Fruit fly (Drosophila melanogaster) whole organism, embryonic: ENCODE results near the gene CG11700.

ENCODE experiments used
- CG10209 ChIP-seq: fragments of 200-800 bp; sonication (Bioruptor generic); optimal IDR thresholded peaks from 3 replicates; lab custom pipeline; 2017; ENCODE audit warnings: missing biosample characterization, mild to moderate bottlenecking, missing genetic modification characterization, missing genetic modification reagents
- CG10543 ChIP-seq: fragments of 200-800 bp; sonication (Bioruptor generic); optimal IDR thresholded peaks from 3 replicates; lab custom pipeline; 2017; ENCODE audit warnings: missing biosample characterization, mild to moderate bottlenecking, missing genetic modification characterization, moderate library complexity
- CG10979 ChIP-seq: fragments of 200-800 bp; sonication (Bioruptor generic); optimal IDR thresholded peaks from 2 replicates; lab custom pipeline; 2018; ENCODE audit warnings: missing biosample characterization, mild to moderate bottlenecking, missing genetic modification characterization, moderate library complexity
- CG1233 ChIP-seq: fragments of 200-800 bp; sonication (Bioruptor generic); optimal IDR thresholded peaks from 4 replicates; lab custom pipeline; 2018; ENCODE audit warnings: missing biosample characterization, mild to moderate bottlenecking, missing genetic modification characterization
- CG13296 ChIP-seq: fragments of 200-800 bp; sonication (Bioruptor generic); optimal IDR thresholded peaks from 3 replicates; lab custom pipeline; 2018; ENCODE audit warnings: missing biosample characterization, mild to moderate bottlenecking, missing genetic modification characterization
- CG14014 ChIP-seq: fragments of 200-800 bp; sonication (Bioruptor generic); IDR thresholded peaks from 2 replicates; pipeline ENCODE4 v1.3.6; 2022; ENCODE audit warnings: missing biosample characterization, missing genetic modification characterization
- CG1603 ChIP-seq: fragments of 200-800 bp; sonication (Bioruptor generic); optimal IDR thresholded peaks from 2 replicates; lab custom pipeline; 2019; ENCODE audit warnings: missing biosample characterization, mild to moderate bottlenecking, missing genetic modification characterization, moderate library complexity
- CG17186 ChIP-seq: fragments of 200-800 bp; sonication (Bioruptor generic); optimal IDR thresholded peaks from 3 replicates; lab custom pipeline; 2017; ENCODE audit warnings: missing biosample characterization, missing genetic modification reagents, missing genetic modification characterization
- CG1792 ChIP-seq: fragments of 200-800 bp; sonication (Bioruptor generic); optimal IDR thresholded peaks from 2 replicates; lab custom pipeline; 2016; ENCODE audit warnings: missing biosample characterization, missing genetic modification characterization
- CG3281 ChIP-seq: fragments of 200-800 bp; sonication (Bioruptor generic); optimal IDR thresholded peaks from 3 replicates; lab custom pipeline; 2017; ENCODE audit warnings: missing biosample characterization, mild to moderate bottlenecking, missing genetic modification characterization
- CG4328 ChIP-seq: fragments of 200-800 bp; sonication (Bioruptor generic); optimal IDR thresholded peaks from 3 replicates; lab custom pipeline; 2017; ENCODE audit warnings: missing biosample characterization, missing genetic modification reagents, missing genetic modification characterization
- CG4360 ChIP-seq: fragments of 200-800 bp; sonication (Bioruptor generic); IDR thresholded peaks from 2 replicates; pipeline ENCODE4 v1.3.6; 2022; ENCODE audit warnings: missing biosample characterization, missing genetic modification characterization
- CG6765 ChIP-seq: fragments of 200-800 bp; sonication (Bioruptor generic); optimal IDR thresholded peaks from 3 replicates; lab custom pipeline; 2017; ENCODE audit warnings: missing biosample characterization, mild to moderate bottlenecking, missing genetic modification characterization
- CG7786 ChIP-seq: fragments of 200-800 bp; sonication (Bioruptor generic); optimal IDR thresholded peaks from 2 replicates; lab custom pipeline; 2016; ENCODE audit warnings: missing biosample characterization, missing genetic modification characterization
- CG8281 ChIP-seq: fragments of 200-800 bp; sonication (Bioruptor generic); optimal IDR thresholded peaks from 2 replicates; lab custom pipeline; 2018; ENCODE audit warnings: missing biosample characterization, mild to moderate bottlenecking, missing genetic modification characterization, moderate library complexity
- CG9797 ChIP-seq: fragments of 200-800 bp; sonication (Bioruptor generic); optimal IDR thresholded peaks from 3 replicates; lab custom pipeline; 2018; ENCODE audit warnings: missing biosample characterization, mild to moderate bottlenecking, missing genetic modification characterization
- CHES-1-like ChIP-seq: fragments of 200-800 bp; sonication (Bioruptor generic); optimal IDR thresholded peaks from 2 replicates; lab custom pipeline; 2016; ENCODE audit warnings: missing biosample characterization, missing genetic modification characterization
- CkIIα-i1 ChIP-seq: fragments of 200-800 bp; sonication (Bioruptor generic); IDR thresholded peaks from 2 replicates; pipeline ENCODE4 v1.3.6; 2022; ENCODE audit warnings: missing biosample characterization, missing genetic modification characterization
- CrebB ChIP-seq: fragments of 200-800 bp; sonication (Bioruptor generic); optimal IDR thresholded peaks from 3 replicates; lab custom pipeline; 2018; ENCODE audit warnings: missing biosample characterization, mild to moderate bottlenecking, missing genetic modification characterization
- D19B ChIP-seq: fragments of 200-800 bp; sonication (Bioruptor generic); optimal IDR thresholded peaks from 2 replicates; lab custom pipeline; 2017; ENCODE audit warnings: missing biosample characterization, mild to moderate bottlenecking, missing genetic modification characterization
- Drgx ChIP-seq: fragments of 200-800 bp; sonication (Bioruptor generic); IDR thresholded peaks from 2 replicates; pipeline ENCODE4 v1.3.6; 2022; ENCODE audit warnings: missing biosample characterization, missing genetic modification characterization
- ERR ChIP-seq: fragments of 200-800 bp; sonication (Bioruptor generic); optimal IDR thresholded peaks from 2 replicates; lab custom pipeline; 2016; ENCODE audit warnings: missing biosample characterization, missing genetic modification characterization
- GATAe ChIP-seq: fragments of 200-800 bp; sonication (Bioruptor generic); conservative IDR thresholded peaks from 2 replicates; pipeline ENCODE4 v1.3.6; 2022; ENCODE audit warnings: missing biosample characterization, missing genetic modification characterization
- HLHmδ ChIP-seq: fragments of 200-800 bp; sonication (Bioruptor generic); optimal IDR thresholded peaks from 2 replicates; lab custom pipeline; 2018; ENCODE audit warnings: missing biosample characterization, mild to moderate bottlenecking, missing genetic modification characterization, moderate library complexity
- HmgD ChIP-seq: fragments of 200-800 bp; sonication (Bioruptor generic); optimal IDR thresholded peaks from 3 replicates; lab custom pipeline; 2016; ENCODE audit warnings: missing biosample characterization, missing genetic modification characterization
- MBD-R2 ChIP-seq: fragments of 200-800 bp; sonication (Bioruptor generic); IDR thresholded peaks from 2 replicates; pipeline ENCODE4 v1.3.6; 2022; ENCODE audit warnings: missing biosample characterization, missing genetic modification characterization
- MESR4 ChIP-seq: fragments of 200-800 bp; sonication (Bioruptor generic); optimal IDR thresholded peaks from 2 replicates; lab custom pipeline; 2018; ENCODE audit warnings: missing biosample characterization, mild to moderate bottlenecking, missing genetic modification characterization, moderate library complexity
- Rfx ChIP-seq: fragments of 200-800 bp; sonication (Bioruptor generic); IDR thresholded peaks from 2 replicates; pipeline ENCODE4 v1.3.6; 2022; ENCODE audit warnings: missing biosample characterization, missing genetic modification characterization
- ap ChIP-seq: fragments of 200-800 bp; sonication (Bioruptor generic); IDR thresholded peaks from 2 replicates; pipeline ENCODE4 v1.3.6; 2022; ENCODE audit warnings: missing biosample characterization, missing genetic modification characterization
- crc ChIP-seq: fragments of 200-800 bp; sonication (Bioruptor generic); optimal IDR thresholded peaks from 2 replicates; lab custom pipeline; 2016; ENCODE audit warnings: missing biosample characterization, missing genetic modification characterization
- cwo ChIP-seq: fragments of 200-800 bp; sonication (Bioruptor generic); optimal IDR thresholded peaks from 3 replicates; lab custom pipeline; 2017; ENCODE audit warnings: missing biosample characterization, missing genetic modification characterization, mild to moderate bottlenecking, moderate library complexity, missing genetic modification reagents
- dan ChIP-seq: fragments of 200-800 bp; sonication (Bioruptor generic); IDR thresholded peaks from 2 replicates; pipeline ENCODE4 v1.3.6; 2022; ENCODE audit warnings: missing biosample characterization, missing genetic modification characterization
- dpn ChIP-seq, 2 experiments: fragments of 200-800 bp; sonication (Bioruptor generic); optimal IDR thresholded peaks; 3 replicates each; lab custom pipeline; 2016; ENCODE audit warnings: missing biosample characterization in 2 of 2, missing genetic modification characterization in 2 of 2
- en ChIP-seq: fragments of 200-800 bp; sonication (Bioruptor generic); optimal IDR thresholded peaks from 2 replicates; lab custom pipeline; 2016; ENCODE audit warnings: missing biosample characterization, missing genetic modification characterization
- exex ChIP-seq: fragments of 200-800 bp; sonication (Bioruptor generic); optimal IDR thresholded peaks from 4 replicates; lab custom pipeline; 2018; ENCODE audit warnings: missing biosample characterization, mild to moderate bottlenecking, missing genetic modification characterization, moderate library complexity
- fd3F ChIP-seq: fragments of 200-800 bp; sonication (Bioruptor generic); optimal IDR thresholded peaks from 2 replicates; lab custom pipeline; 2018; ENCODE audit warnings: missing biosample characterization, mild to moderate bottlenecking, missing genetic modification characterization, moderate library complexity
- grn ChIP-seq: fragments of 200-800 bp; sonication (Bioruptor generic); optimal IDR thresholded peaks from 3 replicates; lab custom pipeline; 2017; ENCODE audit warnings: missing biosample characterization, missing genetic modification characterization
- gsb-n ChIP-seq: fragments of 200-800 bp; sonication (Bioruptor generic); optimal IDR thresholded peaks from 3 replicates; lab custom pipeline; 2018; ENCODE audit warnings: missing biosample characterization, mild to moderate bottlenecking, missing genetic modification characterization
- kni ChIP-seq: fragments of 200-800 bp; sonication (Bioruptor generic); optimal IDR thresholded peaks from 3 replicates; lab custom pipeline; 2017; ENCODE audit warnings: mild to moderate bottlenecking, missing biosample characterization, missing genetic modification reagents, missing genetic modification characterization
- luna ChIP-seq: fragments of 200-800 bp; sonication (Bioruptor generic); optimal IDR thresholded peaks from 2 replicates; lab custom pipeline; 2016; ENCODE audit warnings: missing biosample characterization, missing genetic modification characterization
- maf-S ChIP-seq: fragments of 200-800 bp; sonication (Bioruptor generic); optimal IDR thresholded peaks from 2 replicates; lab custom pipeline; 2016; ENCODE audit warnings: missing biosample characterization, missing genetic modification characterization
- mirr ChIP-seq: fragments of 200-800 bp; sonication (Bioruptor generic); optimal IDR thresholded peaks from 3 replicates; lab custom pipeline; 2018; ENCODE audit warnings: missing biosample characterization, mild to moderate bottlenecking, missing genetic modification characterization
- pfk ChIP-seq: fragments of 200-800 bp; sonication (Bioruptor generic); optimal IDR thresholded peaks from 2 replicates; lab custom pipeline; 2018; ENCODE audit warnings: missing biosample characterization, mild to moderate bottlenecking, missing genetic modification characterization, moderate library complexity
- pho ChIP-seq: fragments of 200-800 bp; sonication (Bioruptor generic); optimal IDR thresholded peaks from 2 replicates; lab custom pipeline; 2016; ENCODE audit warnings: missing biosample characterization, missing genetic modification characterization
- schlank ChIP-seq: fragments of 200-800 bp; sonication (Bioruptor generic); optimal IDR thresholded peaks from 2 replicates; lab custom pipeline; 2018; ENCODE audit warnings: missing biosample characterization, mild to moderate bottlenecking, missing genetic modification characterization
- scrt ChIP-seq: fragments of 200-800 bp; sonication (Bioruptor generic); optimal IDR thresholded peaks from 2 replicates; lab custom pipeline; 2018; ENCODE audit warnings: missing biosample characterization, mild to moderate bottlenecking, missing genetic modification characterization, moderate library complexity
- sd ChIP-seq: fragments of 200-800 bp; sonication (Bioruptor generic); optimal IDR thresholded peaks from 3 replicates; lab custom pipeline; 2018; ENCODE audit warnings: missing biosample characterization, mild to moderate bottlenecking, missing genetic modification characterization, moderate library complexity
- seq ChIP-seq: fragments of 200-800 bp; sonication (Bioruptor generic); IDR thresholded peaks from 2 replicates; pipeline ENCODE4 v1.3.6; 2022; ENCODE audit warnings: missing biosample characterization, missing genetic modification characterization
- sim ChIP-seq: fragments of 200-800 bp; sonication (Bioruptor generic); IDR thresholded peaks from 2 replicates; pipeline ENCODE4 v1.3.6; 2022; ENCODE audit warnings: missing biosample characterization, missing genetic modification characterization
- slp2 ChIP-seq: fragments of 200-800 bp; sonication (Bioruptor generic); optimal IDR thresholded peaks from 2 replicates; lab custom pipeline; 2016; ENCODE audit warnings: missing biosample characterization, missing genetic modification characterization
- sug ChIP-seq: fragments of 200-800 bp; optimal IDR thresholded peaks from 2 replicates; lab custom pipeline; 2019; ENCODE audit warnings: missing biosample characterization, mild to moderate bottlenecking, missing genetic modification characterization, moderate library complexity
- tup ChIP-seq: fragments of 200-800 bp; sonication (Bioruptor generic); optimal IDR thresholded peaks from 2 replicates; lab custom pipeline; 2016; ENCODE audit warnings: missing biosample characterization, mild to moderate bottlenecking, missing genetic modification characterization, moderate library complexity

CG11700 gene

dm6 chrX:6265456-6265877, 17.9 kb downstream of the CG11700 start (continued):
- TF ChIP-seq CG6765 (GFP tag; lab: Kevin White, UChicago) = peak; percentile 89
- TF ChIP-seq kni (GFP tag; lab: Kevin White, UChicago) = peak; percentile 71
- TF ChIP-seq mirr = peak; percentile 75
- peak; percentile 68 for TF ChIP-seq CG4360 (GFP tag; lab: Robert Waterston, UW)
- TF ChIP-seq fd3F (GFP tag; lab: Kevin White, UChicago) = peak; percentile 93
- peak; percentile 93 for TF ChIP-seq CG1603 (tag; lab: Kevin White, UChicago)
- peak; percentile 91 for TF ChIP-seq CG14014
- TF ChIP-seq sim = peak; percentile 87
- TF ChIP-seq en = peak; percentile 96
- peak; percentile 85 for TF ChIP-seq CG1792 (GFP tag; lab: Kevin White, UChicago)
- TF ChIP-seq CG17186 (GFP tag; lab: Kevin White, UChicago) = peak; percentile 87
- TF ChIP-seq sd (tag; lab: Kevin White, UChicago) = peak; percentile 87
- TF ChIP-seq CG1233 (GFP tag; lab: Kevin White, UChicago) = peak; percentile 91
- peak; percentile 96 for TF ChIP-seq gsb-n
- TF ChIP-seq Rfx (GFP tag; lab: Robert Waterston, UW) = peak; percentile 88
- TF ChIP-seq CG3281 = peak; percentile 95
- peak; percentile 96 for TF ChIP-seq slp2 (GFP tag; lab: Kevin White, UChicago)
- TF ChIP-seq ERR (GFP tag; lab: Kevin White, UChicago) = peak; percentile 87
- peak; percentile 91 for TF ChIP-seq CHES-1-like (GFP tag; lab: Kevin White, UChicago)
- peak; percentile 97 for TF ChIP-seq seq (GFP tag; lab: Robert Waterston, UW)
- TF ChIP-seq CG13296 (GFP tag; lab: Kevin White, UChicago) = peak; percentile 95
- peak; percentile 91 for TF ChIP-seq ap (GFP tag; lab: Robert Waterston, UW)
- TF ChIP-seq pfk (GFP tag; lab: Kevin White, UChicago) = no peak
- peak; percentile 96 for TF ChIP-seq CG10209 (GFP tag; lab: Kevin White, UChicago)
- TF ChIP-seq CkIIα-i1 (GFP tag; lab: Robert Waterston, UW) = peak; percentile 70; the same call in 1 of the 2 replicates
- TF ChIP-seq CG8281 (tag; lab: Kevin White, UChicago) = peak; percentile 82
- peak; percentile 90 for TF ChIP-seq CG4328 (GFP tag; lab: Kevin White, UChicago)
- peak; percentile 78 for TF ChIP-seq tup
- peak; percentile 91 for TF ChIP-seq HmgD (GFP tag; lab: Kevin White, UChicago)

dm6 chrX:6264456-6264855, 18.9 kb downstream of the CG11700 start:
- TF ChIP-seq CG9797 (GFP tag; lab: Kevin White, UChicago) (no peak), HLHmδ (GFP tag; lab: Kevin White, UChicago) (no peak), scrt (peak; percentile 21), pho (GFP tag; lab: Kevin White, UChicago) (no peak), CG7786 (GFP tag; lab: Kevin White, UChicago) (no peak), GATAe (GFP tag; lab: Robert Waterston, UW) (peak; percentile 52; the same call in 1 of the 2 replicates), grn (GFP tag; lab: Kevin White, UChicago) (peak; percentile 87), MBD-R2 (no peak), dan (GFP tag; lab: Robert Waterston, UW) (no peak), Drgx (GFP tag; lab: Robert Waterston, UW) (no peak), CG10543 (peak; percentile 19), dpn (GFP tag; optimal IDR thresholded peaks at IDR 0.05; lab: Kevin White, UChicago) (no peak), CrebB (tag; lab: Kevin White, UChicago) (no peak), crc (no peak), MESR4 (no peak), exex (tag; lab: Kevin White, UChicago) (peak; percentile 70), sug (tag; lab: Kevin White, UChicago) (peak; percentile 62), maf-S (GFP tag; lab: Kevin White, UChicago) (no peak), luna (GFP tag; lab: Kevin White, UChicago) (no peak), schlank (tag; lab: Kevin White, UChicago) (peak; percentile 46), cwo (GFP tag; lab: Kevin White, UChicago) (peak; percentile 54), D19B (no peak), CG10979 (no peak)
